Worm (Caenorhabditis elegans): ENCODE measurements around the gene coh-3.
A peak's percentile ranks its signal among the peaks of the same experiment; 100 is the strongest.

coh-3 gene

ce11 chrV:14499074-14499864 lies 42.0 kb downstream of the coh-3 start:
- TF ChIP-seq ztf-23 (GFP tag; IDR thresholded peaks at IDR 0.05) (no peak), klf-2 (GFP tag; conservative IDR thresholded peaks at IDR 0.05) (no peak), tab-1 (GFP tag; IDR thresholded peaks at IDR 0.05) (no peak)

DNA sequence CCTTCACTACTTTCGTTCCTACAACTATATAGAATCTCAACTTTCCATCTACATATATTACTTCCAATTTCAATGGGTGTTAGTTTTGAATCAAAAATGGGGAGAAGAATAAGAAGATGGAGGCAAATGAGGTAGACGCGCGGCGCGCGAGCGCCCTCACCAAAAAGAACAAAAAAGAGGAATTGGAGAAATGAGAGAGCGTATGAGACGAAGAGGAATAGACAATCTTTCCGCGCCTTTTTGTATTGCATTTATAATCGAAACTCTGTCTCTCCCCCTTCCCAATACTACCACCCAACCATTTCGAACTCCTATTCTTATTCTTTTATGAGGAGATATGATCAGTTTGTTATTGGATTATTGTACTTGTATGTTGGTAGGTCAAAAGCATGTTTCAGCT lies 43.3 kb downstream of the coh-3 start:
- TF ChIP-seq tab-1 (GFP tag; IDR thresholded peaks at IDR 0.05) = no peak
- no peak for TF ChIP-seq T22C8.4 (GFP tag; IDR thresholded peaks at IDR 0.05)
- TF ChIP-seq ztf-23 (GFP tag; IDR thresholded peaks at IDR 0.05) = no peak
- TF ChIP-seq cog-1 (tag; optimal IDR thresholded peaks at IDR 0.05) = no peak
- TF ChIP-seq ztf-29 (GFP tag; IDR thresholded peaks at IDR 0.05) = no peak
- no peak for TF ChIP-seq flt-1 (GFP tag; IDR thresholded peaks at IDR 0.05)
- no peak for TF ChIP-seq klf-2 (GFP tag; conservative IDR thresholded peaks at IDR 0.05)
- TF ChIP-seq ref-1 (GFP tag; conservative IDR thresholded peaks at IDR 0.05) = no peak
- TF ChIP-seq med-1 (GFP tag; optimal IDR thresholded peaks at IDR 0.05; ENCODE audit: insufficient read depth) = no peak

DNA sequence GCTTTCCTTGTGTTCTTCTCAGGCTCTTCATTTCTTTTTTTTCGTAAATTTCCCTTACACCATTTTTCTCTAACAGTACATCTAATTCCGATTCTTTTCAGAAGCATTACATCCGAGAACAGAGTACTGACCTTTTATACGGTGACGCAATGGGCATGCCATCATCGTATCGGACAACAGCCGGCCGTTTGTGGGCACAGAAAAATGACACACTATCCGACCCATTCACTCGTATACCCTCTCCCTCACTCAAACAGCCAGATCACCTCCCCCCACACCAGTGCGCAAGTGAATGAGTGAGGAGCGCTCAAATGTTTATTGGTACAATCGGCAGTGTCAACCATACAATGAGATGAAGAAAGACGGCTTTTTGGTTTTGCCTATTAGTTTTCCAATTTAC lies 43.9 kb downstream of the coh-3 start, which contains the start of gene R02D5.24:
Gene R02D5.24 (plus strand): TSS at position 205 of the 400 bp plus-strand sequence.
- TF ChIP-seq ztf-23 (GFP tag; IDR thresholded peaks at IDR 0.05) = no peak
- TF ChIP-seq tab-1 (GFP tag; IDR thresholded peaks at IDR 0.05) = no peak
- TF ChIP-seq flt-1 (GFP tag; IDR thresholded peaks at IDR 0.05) = 0 out of 2 replicates have a peak, but pooled peaks have one; percentile 15

ce11 chrV:14503065-14503464 lies 45.8 kb downstream of the coh-3 start:
- TF ChIP-seq med-1 (GFP tag; optimal IDR thresholded peaks at IDR 0.05; ENCODE audit: insufficient read depth) (no peak), klf-2 (GFP tag; conservative IDR thresholded peaks at IDR 0.05) (no peak), ztf-23 (GFP tag; IDR thresholded peaks at IDR 0.05) (no peak), flt-1 (GFP tag; IDR thresholded peaks at IDR 0.05) (no peak), T22C8.4 (GFP tag; IDR thresholded peaks at IDR 0.05) (no peak), ztf-29 (GFP tag; IDR thresholded peaks at IDR 0.05) (no peak), tab-1 (GFP tag; IDR thresholded peaks at IDR 0.05) (no peak), cog-1 (tag; optimal IDR thresholded peaks at IDR 0.05) (no peak), ref-1 (GFP tag; conservative IDR thresholded peaks at IDR 0.05) (no peak)

- TF ChIP-seq cog-1 (tag; optimal IDR thresholded peaks at IDR 0.05) = no peak
- no peak for TF ChIP-seq tab-1 (GFP tag; IDR thresholded peaks at IDR 0.05)
- TF ChIP-seq T22C8.4 (GFP tag; IDR thresholded peaks at IDR 0.05) = no peak
- TF ChIP-seq klf-2 (GFP tag; conservative IDR thresholded peaks at IDR 0.05) = no peak
- no peak for TF ChIP-seq med-1 (GFP tag; optimal IDR thresholded peaks at IDR 0.05; ENCODE audit: insufficient read depth)
- no peak for TF ChIP-seq ztf-23 (GFP tag; IDR thresholded peaks at IDR 0.05)
- TF ChIP-seq ztf-29 (GFP tag; IDR thresholded peaks at IDR 0.05) = no peak
- no peak for TF ChIP-seq ref-1 (GFP tag; conservative IDR thresholded peaks at IDR 0.05)
- TF ChIP-seq flt-1 (GFP tag; IDR thresholded peaks at IDR 0.05) = no peak
These were observed 46.9 kb downstream of the coh-3 start for ce11 chrV:14504120-14504519.

- TF ChIP-seq ztf-29 (GFP tag; IDR thresholded peaks at IDR 0.05) (no peak), tab-1 (GFP tag; IDR thresholded peaks at IDR 0.05) (no peak), ztf-23 (GFP tag; IDR thresholded peaks at IDR 0.05) (no peak)
These were observed 47.6 kb downstream of the coh-3 start for ce11 chrV:14504774-14505173.

DNA sequence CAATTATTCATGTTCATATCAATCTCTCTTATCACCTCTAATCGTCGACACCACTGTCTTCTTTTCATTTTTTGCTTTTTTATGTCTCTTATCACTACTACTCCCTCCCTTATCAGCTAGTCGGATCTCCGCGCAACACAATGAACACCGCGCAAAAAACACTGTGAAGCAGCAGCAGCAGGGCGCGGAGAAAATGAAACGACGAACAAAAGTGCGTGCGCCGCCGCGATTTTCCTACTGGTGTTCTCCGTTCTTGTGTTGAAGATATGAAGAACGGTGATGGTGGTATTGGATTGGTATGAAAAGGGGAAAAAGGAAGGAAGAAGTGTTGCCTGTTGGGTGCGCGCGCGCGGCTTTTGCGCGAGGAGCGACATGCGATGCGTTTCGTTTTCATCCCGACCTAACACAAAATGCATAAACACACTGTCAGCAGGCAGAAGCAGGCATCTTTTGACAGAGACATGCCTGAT lies 48.6 kb downstream of the coh-3 start:
- TF ChIP-seq ztf-23 (GFP tag; IDR thresholded peaks at IDR 0.05) (0 out of 2 replicates have a peak, but pooled peaks have one; percentile 55), ztf-29 (GFP tag; IDR thresholded peaks at IDR 0.05) (peak; percentile 60; the same call in 1 of the 2 replicates), flt-1 (GFP tag; IDR thresholded peaks at IDR 0.05) (no peak), cog-1 (tag; optimal IDR thresholded peaks at IDR 0.05) (peak; percentile 51)

DNA sequence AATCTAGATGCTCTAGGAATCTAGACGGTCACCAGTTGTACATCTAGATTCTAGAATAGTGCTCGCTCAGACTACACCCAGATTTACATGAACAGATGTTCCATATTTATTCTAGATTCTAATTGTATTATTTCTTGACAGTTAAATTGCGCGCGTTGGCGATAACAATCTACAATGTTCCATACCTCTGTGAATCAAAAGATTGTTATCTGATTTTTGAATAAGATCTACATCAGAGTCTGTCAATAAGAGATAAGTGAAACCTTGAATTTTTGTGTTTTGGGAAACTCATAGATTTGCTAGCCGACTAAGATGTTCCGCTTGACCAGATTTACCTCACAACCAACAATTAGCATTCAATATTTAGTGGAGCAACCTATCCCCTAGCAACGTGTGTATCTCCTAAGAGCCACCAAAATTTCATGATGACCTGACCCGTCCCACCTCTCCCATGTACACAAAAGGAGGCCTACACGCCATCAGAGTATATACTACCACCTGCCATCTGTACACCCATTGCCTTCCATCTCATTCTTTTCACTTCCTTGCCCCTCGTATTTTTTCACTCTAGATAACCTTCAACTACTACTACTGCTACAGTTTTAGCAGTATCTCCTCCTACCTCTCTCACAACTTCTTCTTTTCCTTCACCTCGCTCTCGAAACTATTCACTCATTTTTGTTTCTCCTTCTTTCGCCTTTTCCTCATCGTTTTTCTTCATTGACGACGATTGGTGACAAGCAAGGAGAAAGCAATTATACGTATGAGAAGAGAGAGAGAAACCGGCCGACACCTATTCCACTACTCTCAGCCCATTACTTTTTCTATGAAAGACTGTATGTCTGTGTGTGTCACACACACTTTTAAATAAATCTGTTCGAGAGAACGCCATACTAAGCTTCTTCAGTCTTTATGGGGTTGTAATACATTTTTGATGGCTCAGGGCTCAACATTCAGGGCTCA lies 49.8 kb downstream of the coh-3 start:
- TF ChIP-seq med-1 (GFP tag; optimal IDR thresholded peaks at IDR 0.05; ENCODE audit: insufficient read depth) (no peak), ztf-29 (GFP tag; IDR thresholded peaks at IDR 0.05) (peak; percentile 13; the same call in 1 of the 2 replicates)

- TF ChIP-seq ztf-23 (GFP tag; IDR thresholded peaks at IDR 0.05) (no peak), ztf-29 (GFP tag; IDR thresholded peaks at IDR 0.05) (no peak), cog-1 (tag; optimal IDR thresholded peaks at IDR 0.05) (peak; percentile 9), tab-1 (GFP tag; IDR thresholded peaks at IDR 0.05) (no peak), flt-1 (GFP tag; IDR thresholded peaks at IDR 0.05) (0 out of 2 replicates have a peak, but pooled peaks have one; percentile 31), klf-2 (GFP tag; conservative IDR thresholded peaks at IDR 0.05) (no peak), med-1 (GFP tag; optimal IDR thresholded peaks at IDR 0.05; ENCODE audit: insufficient read depth) (no peak)
These were observed 50.8 kb downstream of the coh-3 start, which contains the start of gene R02D5.1 for ce11 chrV:14508005-14508521. Gene R02D5.1 (plus strand): TSS chrV:14508249.

DNA sequence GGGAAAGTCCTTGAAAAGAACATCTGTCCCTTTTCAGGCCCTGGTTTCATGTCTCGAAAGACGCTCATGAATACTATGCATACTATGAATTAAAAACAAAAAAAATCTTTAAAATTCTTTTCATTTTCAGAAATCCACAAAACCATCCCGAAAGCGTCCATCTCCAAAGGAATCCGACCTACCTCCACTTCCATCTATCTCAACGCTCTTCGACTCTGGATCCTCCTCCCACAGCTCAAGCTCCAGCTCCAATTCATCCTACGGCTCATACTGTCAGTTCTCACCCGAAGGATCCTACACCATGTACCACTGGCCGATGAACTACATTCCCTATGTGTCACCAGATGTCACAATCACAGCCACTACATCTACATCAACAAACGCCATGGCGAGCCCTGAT lies 51.3 kb downstream of the coh-3 start:
- no peak for TF ChIP-seq klf-2 (GFP tag; conservative IDR thresholded peaks at IDR 0.05)
- TF ChIP-seq med-1 (GFP tag; optimal IDR thresholded peaks at IDR 0.05; ENCODE audit: insufficient read depth) = no peak
- TF ChIP-seq T22C8.4 (GFP tag; IDR thresholded peaks at IDR 0.05) = no peak
- TF ChIP-seq ztf-23 (GFP tag; IDR thresholded peaks at IDR 0.05) = no peak
- no peak for TF ChIP-seq tab-1 (GFP tag; IDR thresholded peaks at IDR 0.05)
- TF ChIP-seq ztf-29 (GFP tag; IDR thresholded peaks at IDR 0.05) = no peak
- TF ChIP-seq cog-1 (tag; optimal IDR thresholded peaks at IDR 0.05) = no peak
- TF ChIP-seq flt-1 (GFP tag; IDR thresholded peaks at IDR 0.05) = no peak
- TF ChIP-seq ref-1 (GFP tag; conservative IDR thresholded peaks at IDR 0.05) = no peak
